Worm (Caenorhabditis elegans) whole organism, L3 larva: ENCODE results near the gene rpl-3.

ENCODE experiments used
- daf-12 ChIP-seq: fragments of 150-350 bp; optimal IDR thresholded peaks from 2 replicates; lab custom pipeline; 2014; ENCODE audit warnings: missing biosample characterization, missing genetic modification reagents, missing genetic modification characterization
- elt-2 ChIP-seq: sonication (generic microtip); optimal IDR thresholded peaks from 2 replicates; lab custom pipeline; 2016; ENCODE audit warnings: missing genetic modification reagents, mild to moderate bottlenecking, missing genetic modification characterization, missing compliant biosample characterization
- nhr-28 ChIP-seq: fragments of 150-350 bp; optimal IDR thresholded peaks from 2 replicates; lab custom pipeline; 2014; ENCODE audit warnings: missing biosample characterization, missing genetic modification characterization
- unc-39 ChIP-seq: sonication (generic microtip); optimal IDR thresholded peaks from 4 replicates; lab custom pipeline; 2017; ENCODE audit warnings: missing biosample characterization, missing genetic modification characterization

ce11 chrIII:3874492-3874891 lies 6.8 kb downstream of the rpl-3 start:
- TF ChIP-seq unc-39 (tag; lab: Kevin White, UChicago) (no peak), daf-12 (tag; lab: Kevin White, UChicago) (no peak), elt-2 (tag; lab: Kevin White, UChicago) (no peak), nhr-28 (tag; lab: Kevin White, UChicago) (no peak)
